Worm (Caenorhabditis elegans): ENCODE measurements around the gene F44E5.4.
"Not testable (repeated sequence)": the region's sequence is repeated elsewhere in the genome, so short reads cannot be mapped to it uniquely, and the experiment has no call there.

DNA sequence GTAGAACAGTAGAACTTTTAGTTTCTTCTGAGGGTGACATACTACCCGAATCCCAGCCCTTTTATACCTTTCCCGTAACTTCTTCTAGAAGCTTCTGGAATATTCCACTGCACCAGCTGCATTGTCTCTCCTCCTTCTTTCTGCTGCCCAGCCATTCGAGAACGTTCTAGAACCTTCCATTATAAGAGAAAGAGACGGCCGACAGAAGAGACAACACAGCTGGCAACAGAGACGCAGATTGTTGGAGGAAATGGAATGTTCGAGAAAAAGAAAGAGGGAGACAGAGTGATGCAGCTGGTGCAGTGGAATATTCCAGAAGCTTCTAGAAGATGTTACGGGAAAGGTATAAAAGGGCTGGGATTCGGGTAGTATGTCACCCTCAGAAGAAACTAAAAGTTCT lies at the start of gene F44E5.4, which contains the start of gene F44E5.5:
- TF ChIP-seq nhr-28 (tag; optimal IDR thresholded peaks at IDR 0.05), result peak; percentile 42
- TF ChIP-seq skn-1 (tag; optimal IDR thresholded peaks at IDR 0.05), result peak; percentile 47
- TF ChIP-seq fkh-10 (GFP tag; optimal IDR thresholded peaks at IDR 0.05), result peak; percentile 61
- peak; percentile 88 for TF ChIP-seq nhr-90 (tag; optimal IDR thresholded peaks at IDR 0.05; ENCODE audit: poor library complexity)
- TF ChIP-seq vab-15, sptf-1 (tag; optimal IDR thresholded peaks at IDR 0.05): not testable (repeated sequence)
- TF ChIP-seq C34B4.2 (tag; optimal IDR thresholded peaks at IDR 0.05), result peak; percentile 86
- peak; percentile 62 for TF ChIP-seq mep-1 (tag; optimal IDR thresholded peaks at IDR 0.05)
- peak; percentile 65 to 81 (median 69) for TF ChIP-seq ceh-82 (tag; optimal IDR thresholded peaks at IDR 0.05)
- peak; percentile 84 for TF ChIP-seq tbx-2 (tag; optimal IDR thresholded peaks at IDR 0.05)
- peak; percentile 89 for TF ChIP-seq unc-86 (tag; optimal IDR thresholded peaks at IDR 0.05)
- peak; percentile 54 for TF ChIP-seq nhr-12 (tag; optimal IDR thresholded peaks at IDR 0.05)
- TF ChIP-seq irx-1 (tag; optimal IDR thresholded peaks at IDR 0.05), result peak; percentile 86
